Fruit fly (Drosophila melanogaster): Measurements from ENCODE around the gene tal-2A.

Gene tal-2A

dm6 chr3R:13793105-13793978 lies 19.6 kb upstream of the tal-2A start (continued):
- TF ChIP-seq disco-r (GFP tag; optimal IDR thresholded peaks at IDR 0.05) (no peak), CG32767 (GFP tag; IDR thresholded peaks at IDR 0.05) (no peak), CG1792 (GFP tag; optimal IDR thresholded peaks at IDR 0.05) (no peak), odd (GFP tag; optimal IDR thresholded peaks at IDR 0.05) (no peak), ato (GFP tag; IDR thresholded peaks at IDR 0.05; ENCODE audit: partially characterized antibody) (no peak), CG1647 (GFP tag; optimal IDR thresholded peaks at IDR 0.05) (no peak), repo (GFP tag; optimal IDR thresholded peaks at IDR 0.05) (no peak), CG31388 (GFP tag; optimal IDR thresholded peaks at IDR 0.05) (no peak), sna (GFP tag; IDR thresholded peaks at IDR 0.05; ENCODE audit: partially characterized antibody) (no peak), CG7839 (tag; optimal IDR thresholded peaks at IDR 0.05) (peak; percentile 51), CG18619 (GFP tag; optimal IDR thresholded peaks at IDR 0.05) (no peak), CG15011 (GFP tag; optimal IDR thresholded peaks at IDR 0.05) (no peak), seq (GFP tag; IDR thresholded peaks at IDR 0.05) (no peak), gsb-n (tag; optimal IDR thresholded peaks at IDR 0.05) (peak; percentile 41), BEAF-32 (GFP tag; optimal IDR thresholded peaks at IDR 0.05) (no peak), CG34224 (GFP tag; IDR thresholded peaks at IDR 0.05; ENCODE audit: partially characterized antibody) (no peak), C15 (GFP tag; IDR thresholded peaks at IDR 0.05) (no peak), ase (GFP tag; IDR thresholded peaks at IDR 0.05) (no peak), CG11504 (tag; optimal IDR thresholded peaks at IDR 0.05) (peak; percentile 35), Meics (GFP tag; optimal IDR thresholded peaks at IDR 0.05) (no peak), Blimp-1 (GFP tag; optimal IDR thresholded peaks at IDR 0.05) (peak; percentile 64), Trl (optimal IDR thresholded peaks at IDR 0.05) (no peak), Trl (GFP tag; optimal IDR thresholded peaks at IDR 0.05) (no peak), CG10147 (GFP tag; optimal IDR thresholded peaks at IDR 0.05) (no peak), eve (GFP tag; optimal IDR thresholded peaks at IDR 0.05) (no peak), MBD-R2 (GFP tag; IDR thresholded peaks at IDR 0.05) (no peak), kni (GFP tag; optimal IDR thresholded peaks at IDR 0.05) (peak; percentile 54), CG2116 (GFP tag; optimal IDR thresholded peaks at IDR 0.05) (no peak), CG12299 (tag; optimal IDR thresholded peaks at IDR 0.05) (no peak), CG2889 (GFP tag; IDR thresholded peaks at IDR 0.05) (no peak), Vsx1 (GFP tag; optimal IDR thresholded peaks at IDR 0.05) (no peak), pfk (GFP tag; optimal IDR thresholded peaks at IDR 0.05) (no peak), Ravus (GFP tag; IDR thresholded peaks at IDR 0.05) (no peak), CG6765 (GFP tag; optimal IDR thresholded peaks at IDR 0.05) (no peak), schlank (tag; optimal IDR thresholded peaks at IDR 0.05) (no peak), Side (GFP tag; optimal IDR thresholded peaks at IDR 0.05) (no peak), ap (GFP tag; IDR thresholded peaks at IDR 0.05) (peak; percentile 29; the same call in 1 of the 2 replicates), CG9727 (GFP tag; optimal IDR thresholded peaks at IDR 0.05) (no peak), Abd-B (GFP tag; optimal IDR thresholded peaks at IDR 0.05) (no peak), CG6689 (GFP tag; IDR thresholded peaks at IDR 0.05) (peak; percentile 43; the same call in 1 of the 2 replicates), HLH54F (GFP tag; optimal IDR thresholded peaks at IDR 0.05) (no peak), ind (GFP tag; optimal IDR thresholded peaks at IDR 0.05) (no peak), CG12071 (GFP tag; optimal IDR thresholded peaks at IDR 0.05) (no peak), fu2 (GFP tag; optimal IDR thresholded peaks at IDR 0.05) (no peak), CG6175 (GFP tag; IDR thresholded peaks at IDR 0.05) (no peak), zfh2 (GFP tag; optimal IDR thresholded peaks at IDR 0.05) (no peak), CG6813 (GFP tag; optimal IDR thresholded peaks at IDR 0.05) (no peak), Dll (GFP tag; IDR thresholded peaks at IDR 0.05; ENCODE audit: partially characterized antibody) (no peak), HHEX (GFP tag; optimal IDR thresholded peaks at IDR 0.05) (no peak)

All from whole organism, embryonic.